Worm (Caenorhabditis elegans) whole organism, L4/young adult: Measurements from ENCODE around the gene hizr-1.

Experiments
- dao-5 ChIP-seq: sonication (generic microtip); optimal IDR thresholded peaks from 2 replicates; lab custom pipeline; 2016; ENCODE audit warnings: missing genotype, missing genetic modification characterization, moderate library complexity, missing compliant biosample characterization
- him-1 ChIP-seq: sonication (generic microtip); optimal IDR thresholded peaks from 2 replicates; lab custom pipeline; 2016; ENCODE audit warnings: missing genotype, missing genetic modification reagents, missing genetic modification characterization, missing compliant biosample characterization

- TF ChIP-seq him-1 (tag; lab: Kevin White, UChicago), result no peak
- TF ChIP-seq dao-5 (tag; lab: Kevin White, UChicago), result no peak
Observed at ce11 chrX:11316750-11317149, 1.3 kb upstream of the hizr-1 start, which contains the start of gene nlp-57.
